Worm (Caenorhabditis elegans): Measurements from ENCODE around the gene C33D9.6.

- TF ChIP-seq tbx-2 (tag; optimal IDR thresholded peaks at IDR 0.05) (no peak), R02D3.7 (tag; optimal IDR thresholded peaks at IDR 0.05) (no peak), zag-1 (tag; optimal IDR thresholded peaks at IDR 0.05) (no peak), elt-2 (tag; optimal IDR thresholded peaks at IDR 0.05) (no peak), skn-1 (tag; optimal IDR thresholded peaks at IDR 0.05) (no peak), nhr-28 (tag; optimal IDR thresholded peaks at IDR 0.05) (no peak), mdl-1 (tag; optimal IDR thresholded peaks at IDR 0.05) (no peak), snpc-4 (tag; optimal IDR thresholded peaks at IDR 0.05) (no peak), aly-2 (tag; optimal IDR thresholded peaks at IDR 0.05) (no peak), ZK546.5 (tag; optimal IDR thresholded peaks at IDR 0.05) (no peak)
These were observed 38.7 kb upstream of the C33D9.6 start for ce11 chrIV:8816617-8817016.

Measured in whole organism, L3 larva.